Fruit fly (Drosophila melanogaster) whole organism, pupa: ENCODE results near the gene Ost48.
A peak's percentile ranks its signal among the peaks of the same experiment; 100 is the strongest.

Source experiments
- CG10348 ChIP-seq: fragments of 200-800 bp; sonication (Bioruptor generic); IDR thresholded peaks from 2 replicates; pipeline ENCODE4 v1.3.6; 2022; ENCODE audit warnings: missing biosample characterization, missing genetic modification characterization
- CG12605 ChIP-seq: fragments of 200-800 bp; sonication (Bioruptor generic); IDR thresholded peaks from 2 replicates; pipeline ENCODE4 v1.3.6; 2022; ENCODE audit warnings: missing biosample characterization, missing genetic modification characterization
- CG13204 ChIP-seq: fragments of 200-800 bp; sonication (Bioruptor generic); optimal IDR thresholded peaks from 2 replicates; lab custom pipeline; 2018; ENCODE audit warnings: missing biosample characterization, mild to moderate bottlenecking, missing genetic modification characterization, moderate library complexity
- CG14655 ChIP-seq: fragments of 200-800 bp; sonication (Bioruptor generic); optimal IDR thresholded peaks from 3 replicates; lab custom pipeline; 2017; ENCODE audit warnings: mild to moderate bottlenecking, missing biosample characterization, missing genetic modification reagents, missing genetic modification characterization
- CG15710 ChIP-seq: fragments of 200-800 bp; sonication (Bioruptor generic); optimal IDR thresholded peaks from 2 replicates; lab custom pipeline; 2018; ENCODE audit warnings: missing biosample characterization, mild to moderate bottlenecking, missing genetic modification characterization, moderate library complexity
- CG17806 ChIP-seq: fragments of 200-800 bp; sonication (Bioruptor generic); optimal IDR thresholded peaks from 2 replicates; lab custom pipeline; 2018; ENCODE audit warnings: missing biosample characterization, mild to moderate bottlenecking, missing genetic modification characterization, moderate library complexity
- CG32121 ChIP-seq: fragments of 200-800 bp; sonication (Bioruptor generic); IDR thresholded peaks from 2 replicates; pipeline ENCODE4 v1.3.6; 2022; ENCODE audit warnings: missing biosample characterization, missing genetic modification characterization
- CG34367 ChIP-seq: fragments of 200-800 bp; sonication (Bioruptor generic); optimal IDR thresholded peaks from 2 replicates; lab custom pipeline; 2018; ENCODE audit warnings: missing biosample characterization, mild to moderate bottlenecking, missing genetic modification characterization
- CG4496 ChIP-seq: fragments of 200-800 bp; sonication (Bioruptor generic); IDR thresholded peaks from 3 replicates; pipeline ENCODE4 v1.3.6; 2022; ENCODE audit warnings: missing biosample characterization, missing genetic modification characterization
- CG8159 ChIP-seq: fragments of 200-800 bp; sonication (Bioruptor generic); optimal IDR thresholded peaks from 3 replicates; lab custom pipeline; 2018; ENCODE audit warnings: missing biosample characterization, mild to moderate bottlenecking, missing genetic modification characterization, moderate library complexity
- CG8301 ChIP-seq: fragments of 200-800 bp; sonication (Bioruptor generic); optimal IDR thresholded peaks from 2 replicates; lab custom pipeline; 2018; ENCODE audit warnings: missing biosample characterization, mild to moderate bottlenecking, missing genetic modification characterization
- CG9948 ChIP-seq: fragments of 200-800 bp; sonication (Bioruptor generic); optimal IDR thresholded peaks from 2 replicates; lab custom pipeline; 2018; ENCODE audit warnings: missing biosample characterization, mild to moderate bottlenecking, missing genetic modification characterization, moderate library complexity
- D1 ChIP-seq: fragments of 200-800 bp; sonication (Bioruptor generic); optimal IDR thresholded peaks from 2 replicates; lab custom pipeline; 2018; ENCODE audit warnings: missing biosample characterization, mild to moderate bottlenecking, missing genetic modification characterization, moderate library complexity
- EcR ChIP-seq: fragments of 200-800 bp; sonication (Bioruptor generic); optimal IDR thresholded peaks from 3 replicates; lab custom pipeline; 2019; ENCODE audit warnings: missing biosample characterization, missing genetic modification characterization, mild to moderate bottlenecking, moderate library complexity, missing genetic modification reagents
- Ets98B ChIP-seq: fragments of 200-800 bp; sonication (Bioruptor generic); IDR thresholded peaks from 2 replicates; pipeline ENCODE4 v1.3.6; 2022; ENCODE audit warnings: missing biosample characterization, missing genetic modification characterization
- Pif1A ChIP-seq: fragments of 200-800 bp; sonication (Bioruptor generic); optimal IDR thresholded peaks from 3 replicates; lab custom pipeline; 2016; ENCODE audit warnings: missing biosample characterization, missing genetic modification characterization
- Pif1B ChIP-seq: fragments of 200-800 bp; sonication (Bioruptor generic); optimal IDR thresholded peaks from 3 replicates; lab custom pipeline; 2016; ENCODE audit warnings: missing biosample characterization, missing genetic modification characterization
- Snoo ChIP-seq: fragments of 200-800 bp; sonication (Bioruptor generic); optimal IDR thresholded peaks from 3 replicates; lab custom pipeline; 2017; ENCODE audit warnings: missing biosample characterization, mild to moderate bottlenecking, missing genetic modification characterization, inconsistent platforms
- fd96Ca ChIP-seq: fragments of 200-800 bp; sonication (Bioruptor generic); IDR thresholded peaks from 3 replicates; pipeline ENCODE4 v1.3.6; 2022; ENCODE audit warnings: missing biosample characterization, missing genetic modification characterization
- gl ChIP-seq: fragments of 200-800 bp; sonication (Bioruptor generic); optimal IDR thresholded peaks from 2 replicates; lab custom pipeline; 2018; ENCODE audit warnings: missing biosample characterization, mild to moderate bottlenecking, missing genetic modification characterization
- rn ChIP-seq: fragments of 200-800 bp; sonication (Bioruptor generic); IDR thresholded peaks from 2 replicates; pipeline ENCODE4 v1.3.6; 2022; ENCODE audit warnings: missing biosample characterization, missing genetic modification characterization

The Ost48 gene

DNA sequence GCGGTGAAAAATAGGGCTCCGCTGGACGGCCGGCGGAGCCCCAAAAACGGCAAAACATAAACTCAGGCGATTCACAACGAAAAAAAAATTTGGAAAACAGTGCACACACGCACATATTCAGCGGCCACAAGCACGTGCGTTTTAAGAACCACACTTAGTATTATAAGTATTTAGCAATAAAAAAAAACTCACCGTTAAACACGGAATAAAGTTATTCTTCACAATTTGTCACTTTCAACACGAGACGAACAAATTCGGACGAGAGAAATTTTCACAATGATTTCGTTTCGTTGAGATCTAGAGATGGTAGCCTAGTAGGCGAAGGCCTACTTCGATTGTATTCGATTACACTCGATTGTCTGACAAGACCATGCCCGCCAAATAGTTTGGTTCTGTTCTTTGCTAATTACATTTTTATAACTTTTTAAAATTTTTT lies 1.9 kb downstream of the Ost48 start, which contains the start of gene His3.3B:
Gene His3.3B (minus strand): TSS at position 282 of the 436 bp plus-strand sequence.
- TF ChIP-seq CG17806 (no peak), gl (no peak)

dm6 chrX:9155715-9156387 lies 2.5 kb downstream of the Ost48 start:
- TF ChIP-seq rn (GFP tag; lab: Robert Waterston, UW) (no peak), gl (peak; percentile 53), CG13204 (GFP tag; lab: Kevin White, UChicago) (peak; percentile 41), Pif1B (GFP tag; lab: Kevin White, UChicago) (peak; percentile 55), CG14655 (GFP tag; lab: Kevin White, UChicago) (peak; percentile 54), CG15710 (tag; lab: Kevin White, UChicago) (peak; percentile 31), CG9948 (tag; lab: Kevin White, UChicago) (peak; percentile 9), CG12605 (GFP tag; lab: Robert Waterston, UW) (peak; percentile 29), fd96Ca (GFP tag; lab: Robert Waterston, UW) (peak; percentile 46; the same call in 2 of the 3 replicates), CG8301 (tag; lab: Kevin White, UChicago) (peak; percentile 12), CG8159 (peak; percentile 25), Ets98B (no peak), CG17806 (no peak), CG4496 (peak; percentile 31; the same call in 1 of the 3 replicates), D1 (tag; lab: Kevin White, UChicago) (no peak), CG32121 (GFP tag; lab: Robert Waterston, UW) (peak; percentile 23), CG34367 (tag; lab: Kevin White, UChicago) (peak; percentile 49), Snoo (tag; lab: Kevin White, UChicago) (no peak), EcR (GFP tag; lab: Kevin White, UChicago) (no peak), Pif1A (GFP tag; lab: Kevin White, UChicago) (peak; percentile 50), CG10348 (GFP tag; lab: Robert Waterston, UW) (no peak)
- TF ChIP-seq, all 21 proteins: peak for 14

dm6 chrX:9155134-9155533 lies 3.2 kb downstream of the Ost48 start:
- peak; percentile 82 for TF ChIP-seq CG14655 (GFP tag; lab: Kevin White, UChicago)
- TF ChIP-seq CG8301 (tag; lab: Kevin White, UChicago): peak; percentile 80
- no peak for TF ChIP-seq EcR (GFP tag; lab: Kevin White, UChicago)
- TF ChIP-seq CG15710 (tag; lab: Kevin White, UChicago): peak; percentile 82
- no peak for TF ChIP-seq CG12605 (GFP tag; lab: Robert Waterston, UW)
- peak; percentile 54; the same call in 2 of the 3 replicates for TF ChIP-seq CG4496
- peak; percentile 68 for TF ChIP-seq D1 (tag; lab: Kevin White, UChicago)
- peak; percentile 48 for TF ChIP-seq CG34367 (tag; lab: Kevin White, UChicago)
- no peak for TF ChIP-seq fd96Ca (GFP tag; lab: Robert Waterston, UW)
- peak; percentile 23; the same call in 1 of the 2 replicates for TF ChIP-seq Ets98B
- TF ChIP-seq gl: peak; percentile 24
- no peak for TF ChIP-seq CG10348 (GFP tag; lab: Robert Waterston, UW)
- peak; percentile 31 for TF ChIP-seq Pif1B (GFP tag; lab: Kevin White, UChicago)
- TF ChIP-seq CG13204 (GFP tag; lab: Kevin White, UChicago): no peak
- TF ChIP-seq Pif1A (GFP tag; lab: Kevin White, UChicago): peak; percentile 48
- TF ChIP-seq CG8159: peak; percentile 86
- no peak for TF ChIP-seq rn (GFP tag; lab: Robert Waterston, UW)
- peak; percentile 53; the same call in 1 of the 2 replicates for TF ChIP-seq CG32121 (GFP tag; lab: Robert Waterston, UW)
- peak; percentile 57 for TF ChIP-seq Snoo (tag; lab: Kevin White, UChicago)
- peak; percentile 78 for TF ChIP-seq CG9948 (tag; lab: Kevin White, UChicago)
- TF ChIP-seq CG17806: peak; percentile 79
- TF ChIP-seq, all 21 proteins: peak for 15

- TF ChIP-seq Ets98B (peak; percentile 70), Snoo (tag; lab: Kevin White, UChicago) (no peak), CG15710 (tag; lab: Kevin White, UChicago) (no peak), fd96Ca (GFP tag; lab: Robert Waterston, UW) (peak; percentile 70; the same call in 1 of the 3 replicates), CG8159 (peak; percentile 43), CG9948 (tag; lab: Kevin White, UChicago) (no peak), CG13204 (GFP tag; lab: Kevin White, UChicago) (peak; percentile 33), CG12605 (GFP tag; lab: Robert Waterston, UW) (peak; percentile 71), EcR (GFP tag; lab: Kevin White, UChicago) (peak; percentile 8), Pif1A (GFP tag; lab: Kevin White, UChicago) (no peak), CG34367 (tag; lab: Kevin White, UChicago) (peak; percentile 8), CG32121 (GFP tag; lab: Robert Waterston, UW) (peak; percentile 74), CG8301 (tag; lab: Kevin White, UChicago) (peak; percentile 9), CG10348 (GFP tag; lab: Robert Waterston, UW) (no peak), CG4496 (peak; percentile 69; the same call in 2 of the 3 replicates)
Observed at dm6 chrX:9152127-9152598, 6.2 kb downstream of the Ost48 start.

dm6 chrX:9148989-9149522 lies 9.3 kb downstream of the Ost48 start, which contains the start of the genes fh and Bap111:
TSS of gene fh (minus strand) at chrX:9149071.
TSS of gene Bap111 (plus strand) at chrX:9149309.
- TF ChIP-seq CG9948 (tag; lab: Kevin White, UChicago) (no peak), rn (GFP tag; lab: Robert Waterston, UW) (no peak), Ets98B (no peak), CG10348 (GFP tag; lab: Robert Waterston, UW) (no peak), CG8159 (peak; percentile 7)
